Worm (Caenorhabditis elegans) whole organism, L1 larva: ENCODE measurements around the gene F28F8.7.
A peak's percentile ranks its signal among the peaks of the same experiment; 100 is the strongest.

Experiments used
- F16B12.6 ChIP-seq: fragments of 150-350 bp; optimal IDR thresholded peaks from 2 replicates; lab custom pipeline; 2014; ENCODE audit warnings: missing biosample characterization, missing genetic modification characterization
- blmp-1 ChIP-seq: fragments of 150-350 bp; optimal IDR thresholded peaks from 2 replicates; lab custom pipeline; 2014; ENCODE audit warnings: missing biosample characterization, missing genetic modification characterization
- ceh-8 ChIP-seq: fragments of 200-800 bp; sonication (Bioruptor generic); optimal IDR thresholded peaks from 2 replicates; lab custom pipeline; 2018; ENCODE audit warnings: mild to moderate bottlenecking, missing genetic modification characterization, moderate library complexity, missing compliant biosample characterization
- ceh-88 ChIP-seq: fragments of 200-800 bp; sonication (Bioruptor generic); IDR thresholded peaks from 2 replicates; pipeline ENCODE4 v1.3.6; 2022; ENCODE audit warnings: missing genetic modification characterization, missing compliant biosample characterization
- ces-1 ChIP-seq: fragments of 150-350 bp; optimal IDR thresholded peaks from 2 replicates; lab custom pipeline; 2014; ENCODE audit warnings: missing biosample characterization, missing genetic modification reagents, missing genetic modification characterization
- dpl-1 ChIP-seq, 3 experiments: fragments of 150-350 bp in 2 of 3; sonication (generic microtip) in 1 of 3; optimal IDR thresholded peaks; 2 replicates each; lab custom pipeline; 2014 to 2017; ENCODE audit warnings: missing biosample characterization in 3 of 3, missing genetic modification characterization in 3 of 3, missing genetic modification reagents in 3 of 3
- dsc-1 ChIP-seq: sonication (generic microtip); optimal IDR thresholded peaks from 2 replicates; lab custom pipeline; 2016; ENCODE audit warnings: mild to moderate bottlenecking, missing genetic modification characterization, missing compliant biosample characterization
- efl-1 ChIP-seq, 4 experiments: fragments of 150-350 bp; optimal IDR thresholded peaks in 3 of 4; peaks in 1 of 4; 1 replicate in 1 of 4; 2 replicates in 3 of 4; lab custom pipeline; 2014; ENCODE audit warnings: missing biosample characterization in 2 of 4, missing genetic modification characterization in 2 of 4, missing genetic modification reagents in 2 of 4
- egl-13 ChIP-seq: sonication (generic microtip); optimal IDR thresholded peaks from 2 replicates; lab custom pipeline; 2016; ENCODE audit warnings: missing genotype, missing genetic modification reagents, missing genetic modification characterization, missing compliant biosample characterization
- elt-2 ChIP-seq: sonication (generic microtip); optimal IDR thresholded peaks from 2 replicates; lab custom pipeline; 2016; ENCODE audit warnings: missing genetic modification characterization, mild to moderate bottlenecking, inconsistent platforms, missing compliant biosample characterization, missing genetic modification reagents
- fkh-4 ChIP-seq: sonication (generic microtip); optimal IDR thresholded peaks from 2 replicates; lab custom pipeline; 2016; ENCODE audit warnings: missing compliant biosample characterization, missing genetic modification characterization, borderline replicate concordance
- fkh-8 ChIP-seq: sonication (generic microtip); optimal IDR thresholded peaks from 2 replicates; lab custom pipeline; 2016; ENCODE audit warnings: mild to moderate bottlenecking, missing genetic modification characterization, missing compliant biosample characterization
- grh-1 ChIP-seq: fragments of 200-800 bp; sonication (Bioruptor generic); IDR thresholded peaks from 2 replicates; pipeline ENCODE4 v1.3.6; 2022; ENCODE audit warnings: missing genetic modification reagents, missing genetic modification characterization, missing compliant biosample characterization
- irx-1 ChIP-seq: sonication (generic microtip); optimal IDR thresholded peaks from 2 replicates; lab custom pipeline; 2016; ENCODE audit warnings: missing genetic modification characterization, missing compliant biosample characterization
- isw-1 ChIP-seq: fragments of 200-800 bp; sonication (Bioruptor generic); IDR thresholded peaks from 2 replicates; pipeline ENCODE4 v1.3.6; 2022; ENCODE audit warnings: missing genetic modification characterization, missing compliant biosample characterization
- lin-13 ChIP-seq: fragments of 150-350 bp; optimal IDR thresholded peaks from 2 replicates; lab custom pipeline; 2014; ENCODE audit warnings: missing biosample characterization, missing genetic modification reagents, missing genetic modification characterization
- lin-14 ChIP-seq: fragments of 200-800 bp; sonication (Bioruptor generic); optimal IDR thresholded peaks from 2 replicates; lab custom pipeline; 2018; ENCODE audit warnings: mild to moderate bottlenecking, missing genetic modification characterization, moderate library complexity, missing compliant biosample characterization
- lin-15B ChIP-seq: fragments of 150-350 bp; sonication (generic microtip); optimal IDR thresholded peaks from 3 replicates; lab custom pipeline; 2014; ENCODE audit warnings: missing biosample characterization, missing genetic modification characterization
- lin-35 ChIP-seq, 2 experiments: fragments of 150-350 bp; optimal IDR thresholded peaks; 2 replicates each; lab custom pipeline; 2014; ENCODE audit warnings: missing biosample characterization in 2 of 2, missing genetic modification characterization in 2 of 2, missing genetic modification reagents in 2 of 2
- lir-3 ChIP-seq: sonication (generic microtip); optimal IDR thresholded peaks from 2 replicates; lab custom pipeline; 2016; ENCODE audit warnings: mild to moderate bottlenecking, missing genetic modification characterization, moderate library complexity, missing compliant biosample characterization; ENCODE audit not compliant: poor library complexity
- lsy-2 ChIP-seq, 2 experiments: fragments of 150-350 bp; optimal IDR thresholded peaks; 2 replicates each; lab custom pipeline; 2014; ENCODE audit warnings: missing biosample characterization in 2 of 2, missing genetic modification characterization in 2 of 2
- mab-9 ChIP-seq: fragments of 200-800 bp; sonication (Bioruptor generic); IDR thresholded peaks from 2 replicates; pipeline ENCODE4 v1.3.6; 2022; ENCODE audit warnings: missing genetic modification reagents, missing genetic modification characterization, missing compliant biosample characterization
- nhr-11 ChIP-seq: fragments of 150-350 bp; optimal IDR thresholded peaks from 2 replicates; lab custom pipeline; 2014; ENCODE audit warnings: missing biosample characterization, missing genetic modification characterization
- nhr-19 ChIP-seq: fragments of 200-800 bp; sonication (Bioruptor generic); conservative IDR thresholded peaks from 2 replicates; pipeline ENCODE4 v1.3.6; 2022; ENCODE audit warnings: missing genetic modification characterization, missing compliant biosample characterization
- nhr-20 ChIP-seq: sonication (generic microtip); optimal IDR thresholded peaks from 2 replicates; lab custom pipeline; 2016; ENCODE audit warnings: mild to moderate bottlenecking, missing genetic modification characterization, missing compliant biosample characterization
- nhr-47 ChIP-seq: sonication (generic microtip); optimal IDR thresholded peaks from 2 replicates; lab custom pipeline; 2016; ENCODE audit warnings: mild to moderate bottlenecking, missing genetic modification characterization, moderate library complexity, missing compliant biosample characterization
- nhr-71 ChIP-seq: sonication (generic microtip); optimal IDR thresholded peaks from 2 replicates; lab custom pipeline; 2016; ENCODE audit warnings: mild to moderate bottlenecking, missing genetic modification characterization, moderate library complexity, missing compliant biosample characterization
- nhr-76 ChIP-seq: sonication (generic microtip); optimal IDR thresholded peaks from 2 replicates; lab custom pipeline; 2017; ENCODE audit warnings: missing biosample characterization, missing genetic modification characterization
- nhr-77 ChIP-seq: fragments of 150-350 bp; optimal IDR thresholded peaks from 2 replicates; lab custom pipeline; 2014; ENCODE audit warnings: missing biosample characterization, missing genetic modification characterization
- nhr-84 ChIP-seq: sonication (generic microtip); optimal IDR thresholded peaks from 2 replicates; lab custom pipeline; 2017; ENCODE audit warnings: missing biosample characterization, missing genetic modification characterization
- nhr-85 ChIP-seq: sonication (generic microtip); peaks from one replicate; lab custom pipeline; 2016; ENCODE audit warnings: missing genetic modification characterization, inconsistent platforms, missing compliant biosample characterization
- nhr-90 ChIP-seq: sonication (generic microtip); optimal IDR thresholded peaks from 2 replicates; lab custom pipeline; 2016; ENCODE audit warnings: mild to moderate bottlenecking, missing genetic modification characterization, missing compliant biosample characterization; ENCODE audit not compliant: poor library complexity
- rnt-1 ChIP-seq: sonication (generic microtip); optimal IDR thresholded peaks from 2 replicates; lab custom pipeline; 2016; ENCODE audit warnings: mild to moderate bottlenecking, missing genetic modification characterization, moderate library complexity, missing compliant biosample characterization
- snu-23 ChIP-seq: sonication (generic microtip); optimal IDR thresholded peaks from 2 replicates; lab custom pipeline; 2016; ENCODE audit warnings: missing genetic modification characterization, missing compliant biosample characterization
- swsn-7 ChIP-seq: sonication (generic microtip); optimal IDR thresholded peaks from 2 replicates; lab custom pipeline; 2016; ENCODE audit warnings: missing genetic modification characterization, missing compliant biosample characterization
- tbx-2 ChIP-seq: sonication (generic microtip); optimal IDR thresholded peaks from 2 replicates; lab custom pipeline; 2016; ENCODE audit warnings: missing genetic modification characterization, missing compliant biosample characterization
- tlp-1 ChIP-seq: fragments of 150-350 bp; optimal IDR thresholded peaks from 2 replicates; lab custom pipeline; 2014; ENCODE audit warnings: missing biosample characterization, missing genetic modification characterization
- unc-86 ChIP-seq: sonication (generic microtip); optimal IDR thresholded peaks from 2 replicates; lab custom pipeline; 2016; ENCODE audit warnings: missing genetic modification characterization, missing compliant biosample characterization
- unc-98 ChIP-seq: fragments of 200-800 bp; sonication (Bioruptor generic); IDR thresholded peaks from 2 replicates; pipeline ENCODE4 v1.3.6; 2022; ENCODE audit warnings: missing genetic modification characterization, missing compliant biosample characterization
- xbp-1 ChIP-seq: sonication (generic microtip); optimal IDR thresholded peaks from 2 replicates; lab custom pipeline; 2016; ENCODE audit warnings: missing genetic modification characterization, missing compliant biosample characterization
- zip-4 ChIP-seq: fragments of 200-800 bp; sonication (Bioruptor generic); optimal IDR thresholded peaks from 2 replicates; lab custom pipeline; 2018; ENCODE audit warnings: mild to moderate bottlenecking, missing genetic modification characterization, moderate library complexity, missing compliant biosample characterization
- ztf-11 ChIP-seq, 2 experiments: sonication (generic microtip); optimal IDR thresholded peaks; 2 replicates each; lab custom pipeline; 2016 to 2017; ENCODE audit warnings: missing genetic modification characterization in 2 of 2, missing biosample characterization in 1 of 2, missing compliant biosample characterization in 1 of 2

F28F8.7 gene

ce11 chrV:15590183-15590667, at the start of gene F28F8.7:
F28F8.7 (minus strand) TSS chrV:15590617.
- TF ChIP-seq fkh-4 (tag; lab: Kevin White, UChicago) (peak; percentile 16), lin-14 (GFP tag; lab: Kevin White, UChicago) (peak; percentile 65), lin-35 (GFP tag; optimal IDR thresholded peaks at IDR 0.05; lab: Kevin White, UChicago) (peak; percentile 0 to 36), dsc-1 (peak; percentile 64), lin-15B (tag; lab: Kevin White, UChicago) (peak; percentile 32), lir-3 (tag; lab: Kevin White, UChicago) (peak; percentile 82), efl-1 (optimal IDR thresholded peaks at IDR 0.05; lab: Kevin White, UChicago) (peak; percentile 44 to 79), efl-1 (GFP tag; optimal IDR thresholded peaks at IDR 0.05 in 1 of 2; lab: Kevin White, UChicago) (peak; percentile 63 to 94), nhr-20 (peak; percentile 64), ceh-8 (GFP tag; lab: Kevin White, UChicago) (peak; percentile 4), elt-2 (tag; lab: Kevin White, UChicago) (peak; percentile 57), egl-13 (tag; lab: Kevin White, UChicago) (peak; percentile 67), grh-1 (GFP tag; lab: Robert Waterston, UW) (peak; percentile 78), nhr-71 (tag; lab: Kevin White, UChicago) (peak; percentile 86), nhr-47 (tag; lab: Kevin White, UChicago) (peak; percentile 90), dpl-1 (GFP tag; optimal IDR thresholded peaks at IDR 0.05; lab: Kevin White, UChicago) (peak in 2 of 3 experiments; percentile 52 to 58), nhr-11 (tag; lab: Kevin White, UChicago) (peak; percentile 8), zip-4 (GFP tag; lab: Kevin White, UChicago) (peak; percentile 41), tbx-2 (peak; percentile 19), rnt-1 (tag; lab: Kevin White, UChicago) (peak; percentile 49), F16B12.6 (tag; lab: Kevin White, UChicago) (peak; percentile 20), xbp-1 (tag; lab: Kevin White, UChicago) (peak; percentile 72), isw-1 (GFP tag; lab: Robert Waterston, UW) (peak; percentile 53), swsn-7 (peak; percentile 55), irx-1 (peak; percentile 14), lsy-2 (tag; optimal IDR thresholded peaks at IDR 0.05; lab: Kevin White, UChicago) (peak; percentile 89 to 92), fkh-8 (tag; lab: Kevin White, UChicago) (peak; percentile 48), unc-86 (tag; lab: Kevin White, UChicago) (peak; percentile 36), ceh-88 (GFP tag; lab: Robert Waterston, UW) (peak; percentile 74), nhr-90 (peak; percentile 66), nhr-85 (peak; percentile 79), unc-98 (peak; percentile 62; the same call in 1 of the 2 replicates), mab-9 (peak; percentile 75), nhr-77 (tag; lab: Kevin White, UChicago) (peak; percentile 35), nhr-19 (GFP tag; lab: Robert Waterston, UW) (peak; percentile 94), snu-23 (peak; percentile 78)

- TF ChIP-seq nhr-76 (tag; lab: Kevin White, UChicago) (no peak), isw-1 (GFP tag; lab: Robert Waterston, UW) (no peak), ces-1 (no peak), nhr-84 (tag; lab: Kevin White, UChicago) (no peak), lin-13 (GFP tag; lab: Kevin White, UChicago) (no peak), blmp-1 (no peak), ztf-11 (tag; optimal IDR thresholded peaks at IDR 0.05; lab: Kevin White, UChicago) (no peak), elt-2 (tag; lab: Kevin White, UChicago) (no peak), tlp-1 (tag; lab: Kevin White, UChicago) (no peak), snu-23 (no peak), lsy-2 (tag; optimal IDR thresholded peaks at IDR 0.05; lab: Kevin White, UChicago) (no peak)
- TF ChIP-seq, all 84 proteins: peak for 0
Observed at ce11 chrV:15638853-15639252, 48.4 kb upstream of the F28F8.7 start, which contains the start of gene srz-44. srz-44 (minus strand) TSS chrV:15638953.
